Fruit fly (Drosophila melanogaster): Measurements from ENCODE around the gene bor.

The bor gene

DNA sequence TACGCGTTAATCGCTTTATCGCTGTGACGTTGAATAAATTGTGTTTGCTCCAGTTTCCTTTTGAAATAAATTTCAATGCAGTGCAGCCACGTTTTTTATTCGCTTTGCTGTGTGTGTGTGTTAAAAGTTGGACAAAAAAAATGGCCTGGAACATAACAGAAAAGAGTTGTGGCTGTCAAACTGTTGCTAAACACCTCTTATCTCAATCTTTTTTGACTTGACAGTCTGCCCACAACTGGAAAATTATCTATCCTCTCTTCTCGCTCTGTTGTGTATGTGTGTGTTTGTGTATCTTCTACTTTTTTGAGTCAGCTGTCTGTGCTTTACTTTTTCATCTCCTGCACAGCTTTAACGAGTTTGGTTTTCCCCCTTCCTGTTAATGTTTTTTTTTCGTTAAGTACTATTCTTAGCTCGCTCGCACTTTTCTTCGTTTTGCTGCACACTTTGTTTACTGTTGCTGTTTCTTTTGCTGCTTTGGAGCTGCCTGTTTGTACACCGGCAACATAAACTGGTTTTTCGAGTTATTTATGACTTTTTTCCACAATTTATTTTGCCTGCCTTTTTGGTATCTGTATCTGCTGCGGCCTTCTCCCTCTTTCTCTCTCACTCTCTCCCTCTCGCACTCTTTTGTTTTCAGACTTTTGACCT lies 17.2 kb upstream of the bor start:
- no peak for TF ChIP-seq noc (tag; optimal IDR thresholded peaks at IDR 0.05)

dm6 chr3R:16280003-16280998 lies 16.4 kb upstream of the bor start:
- TF ChIP-seq noc (tag; optimal IDR thresholded peaks at IDR 0.05) = peak; percentile 100

DNA sequence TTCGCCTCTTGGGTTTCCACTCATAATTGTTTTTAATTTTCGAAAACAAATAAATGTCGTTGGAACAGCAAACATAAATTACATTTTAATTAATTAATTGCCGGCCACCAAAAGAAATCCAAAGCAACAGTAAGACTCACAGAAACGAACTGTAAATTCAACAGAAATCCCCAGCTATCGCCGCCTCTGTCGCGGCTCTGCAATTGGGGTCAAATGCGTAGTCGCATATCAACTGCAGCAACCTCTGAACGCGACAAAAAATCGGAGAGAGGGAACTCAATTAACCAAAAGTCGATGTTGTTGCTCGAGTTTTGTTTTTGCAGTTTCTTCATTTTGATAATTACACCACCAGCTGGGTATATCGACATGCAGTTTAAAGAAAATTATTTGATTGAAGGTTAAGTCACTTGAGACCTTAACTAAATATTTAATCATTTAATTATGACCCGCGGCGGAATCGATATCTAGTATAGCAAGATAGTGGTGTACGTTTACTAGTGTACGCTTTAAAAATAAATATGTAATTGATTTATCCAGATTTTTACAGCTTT lies 15.5 kb upstream of the bor start:
- no peak for TF ChIP-seq noc (tag; optimal IDR thresholded peaks at IDR 0.05)

dm6 chr3R:16277543-16277942 lies 13.6 kb upstream of the bor start:
- no peak for TF ChIP-seq noc (tag; optimal IDR thresholded peaks at IDR 0.05)

dm6 chr3R:16276992-16277391 lies 13.1 kb upstream of the bor start:
- TF ChIP-seq noc (tag; optimal IDR thresholded peaks at IDR 0.05) = peak; percentile 27

dm6 chr3R:16275890-16276619 lies 12.1 kb upstream of the bor start:
- no peak for TF ChIP-seq noc (tag; optimal IDR thresholded peaks at IDR 0.05)

DNA sequence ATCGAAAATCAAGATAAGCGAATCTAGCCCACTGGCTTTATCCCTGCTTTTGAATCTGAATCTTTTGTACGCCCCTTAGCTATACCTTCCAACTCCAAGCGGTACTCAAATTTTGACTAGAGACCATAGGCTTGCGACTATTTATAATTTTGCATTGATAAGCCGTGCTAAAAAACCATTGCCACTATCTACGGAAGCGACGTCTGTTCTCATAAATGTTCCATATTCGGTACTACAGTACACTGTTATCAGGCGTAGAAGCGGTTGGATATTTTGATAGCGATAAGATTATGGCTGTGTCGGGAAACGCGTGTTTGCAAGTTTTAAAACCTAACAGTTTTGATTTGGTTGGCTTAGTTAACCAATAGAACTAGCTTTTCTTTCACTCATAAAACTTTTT lies 11.4 kb upstream of the bor start:
- peak; percentile 19 for TF ChIP-seq noc (tag; optimal IDR thresholded peaks at IDR 0.05)

DNA sequence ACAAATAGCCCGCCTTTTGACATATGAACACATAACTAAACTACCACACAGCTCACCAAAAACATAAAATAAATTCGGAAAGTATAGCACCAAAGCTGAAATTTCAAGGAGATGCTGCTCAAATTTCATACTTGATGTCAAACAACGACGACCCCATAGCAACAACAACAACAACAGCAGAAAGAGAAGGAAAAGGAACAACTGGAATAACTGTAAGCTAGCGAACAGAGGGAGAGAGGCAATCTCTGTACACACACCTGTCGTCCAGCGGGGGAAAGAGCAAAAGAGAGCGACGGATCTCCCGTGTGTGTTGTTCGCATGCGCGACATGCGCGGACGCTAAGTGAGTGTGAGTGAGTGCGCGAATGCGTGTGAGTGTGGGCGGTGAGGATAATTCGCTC lies 10.6 kb upstream of the bor start:
- no peak for TF ChIP-seq noc (tag; optimal IDR thresholded peaks at IDR 0.05)

DNA sequence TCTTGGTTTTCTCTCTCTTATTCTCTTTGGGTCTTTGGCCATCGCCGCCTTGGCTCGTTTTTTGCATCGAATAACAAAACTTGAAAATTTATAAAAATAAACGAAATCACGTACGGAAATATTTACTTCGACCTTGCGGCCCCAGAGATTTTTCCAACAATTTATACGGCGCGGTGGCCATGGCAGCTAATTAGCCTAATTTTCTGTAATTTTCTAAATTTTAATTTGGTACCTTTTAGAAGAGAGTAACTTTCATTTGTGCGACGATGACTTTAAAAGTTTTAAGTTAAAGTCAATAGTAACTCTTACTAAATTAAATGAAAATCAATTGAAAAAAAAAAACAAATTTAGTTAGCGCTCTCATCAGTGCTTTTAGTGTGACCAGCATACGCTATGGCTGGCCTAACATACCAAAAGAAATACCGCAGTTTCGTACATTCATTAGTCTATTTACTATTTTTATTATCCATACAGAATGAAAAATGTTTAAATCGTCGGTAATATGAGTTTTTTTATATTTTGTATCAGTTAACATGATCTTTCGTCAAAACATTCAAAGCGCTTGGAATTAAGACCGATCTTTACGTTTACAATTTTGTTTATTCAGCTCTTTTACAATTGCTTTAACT lies 9.7 kb upstream of the bor start:
- TF ChIP-seq noc (tag; optimal IDR thresholded peaks at IDR 0.05) = no peak

DNA sequence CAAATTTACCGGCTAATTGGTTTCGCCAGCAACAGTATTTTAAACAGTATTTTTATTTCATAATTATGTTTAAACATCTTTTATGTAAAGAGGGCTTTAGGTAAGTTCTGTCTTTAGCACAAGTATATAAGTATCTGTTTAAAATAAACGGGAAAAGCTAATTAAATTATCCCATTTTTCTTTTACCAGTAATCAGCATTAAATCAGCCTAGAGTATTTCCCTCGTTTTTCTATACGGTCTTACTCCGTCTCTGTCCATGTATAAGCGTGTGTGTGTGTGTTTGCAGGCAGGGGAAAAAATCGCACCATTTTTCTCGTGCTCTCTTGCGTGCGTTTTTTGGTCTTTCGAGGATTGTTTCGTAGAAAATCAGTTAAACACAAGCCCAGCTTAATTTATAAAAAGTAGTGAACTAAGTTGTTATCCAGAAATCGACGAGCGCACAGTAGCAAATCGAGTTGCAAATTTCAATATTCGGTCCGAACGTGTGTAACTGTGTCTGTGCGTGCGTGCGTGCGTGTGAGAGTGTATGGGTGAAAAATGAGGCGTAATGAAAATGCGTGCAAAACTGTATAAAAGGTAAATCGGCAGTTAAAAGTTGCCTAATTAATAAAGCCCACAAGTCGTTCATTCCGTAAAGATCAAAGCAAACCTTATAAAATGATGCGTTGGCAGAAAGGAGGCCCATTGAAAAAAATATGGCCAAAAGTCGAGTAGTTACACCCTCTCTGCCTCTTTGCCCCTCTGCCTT lies 9.0 kb upstream of the bor start:
- no peak for TF ChIP-seq noc (tag; optimal IDR thresholded peaks at IDR 0.05)

DNA sequence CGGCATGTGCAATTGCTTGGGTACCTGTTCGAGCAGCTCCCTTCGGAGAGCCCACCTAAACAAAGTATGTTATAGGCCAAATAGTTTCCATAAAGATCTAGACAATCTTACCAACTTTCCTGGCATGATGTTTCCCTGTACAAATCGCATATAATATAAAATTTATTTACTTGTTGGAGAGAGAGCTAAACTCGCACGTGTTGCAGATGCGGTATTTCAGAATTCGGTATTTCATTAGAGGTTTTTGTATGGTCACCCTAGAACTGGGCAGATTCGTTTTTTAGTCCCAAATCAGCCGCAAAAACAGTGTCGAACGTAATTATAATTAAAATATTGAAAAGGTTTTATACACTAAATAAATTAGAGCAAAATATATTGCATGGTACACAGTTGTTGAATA lies 8.3 kb upstream of the bor start, which contains the start of the genes Mat89Ba and gish:
Gene Mat89Ba (minus strand): TSS at position 231 of the 400 bp plus-strand sequence.
Gene gish (plus strand): TSS at position 268 of the 400 bp plus-strand sequence.
- TF ChIP-seq noc (tag; optimal IDR thresholded peaks at IDR 0.05) = no peak

DNA sequence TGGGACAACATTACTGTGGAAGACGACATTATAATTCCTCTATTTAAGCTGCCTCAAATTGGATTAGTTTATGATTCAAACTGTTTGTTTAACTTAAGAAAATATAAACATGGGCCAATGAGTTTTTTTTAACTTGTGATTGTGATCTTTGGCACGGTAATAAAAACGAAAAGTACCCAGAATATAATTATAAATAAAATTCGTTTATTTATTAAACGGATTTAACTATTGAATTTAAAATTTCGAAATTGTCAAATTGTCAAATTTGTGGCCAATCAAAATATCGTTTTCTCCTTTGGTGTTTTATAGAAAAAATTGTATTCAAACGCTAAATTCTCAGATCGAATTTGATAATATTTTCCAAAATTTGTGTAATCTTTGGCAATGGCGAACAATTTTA lies 2.8 kb upstream of the bor start, which contains the start of gene Mst89B:
Gene Mst89B (plus strand): TSS at position 301 of the 400 bp plus-strand sequence.
- TF ChIP-seq noc (tag; optimal IDR thresholded peaks at IDR 0.05) = no peak

DNA sequence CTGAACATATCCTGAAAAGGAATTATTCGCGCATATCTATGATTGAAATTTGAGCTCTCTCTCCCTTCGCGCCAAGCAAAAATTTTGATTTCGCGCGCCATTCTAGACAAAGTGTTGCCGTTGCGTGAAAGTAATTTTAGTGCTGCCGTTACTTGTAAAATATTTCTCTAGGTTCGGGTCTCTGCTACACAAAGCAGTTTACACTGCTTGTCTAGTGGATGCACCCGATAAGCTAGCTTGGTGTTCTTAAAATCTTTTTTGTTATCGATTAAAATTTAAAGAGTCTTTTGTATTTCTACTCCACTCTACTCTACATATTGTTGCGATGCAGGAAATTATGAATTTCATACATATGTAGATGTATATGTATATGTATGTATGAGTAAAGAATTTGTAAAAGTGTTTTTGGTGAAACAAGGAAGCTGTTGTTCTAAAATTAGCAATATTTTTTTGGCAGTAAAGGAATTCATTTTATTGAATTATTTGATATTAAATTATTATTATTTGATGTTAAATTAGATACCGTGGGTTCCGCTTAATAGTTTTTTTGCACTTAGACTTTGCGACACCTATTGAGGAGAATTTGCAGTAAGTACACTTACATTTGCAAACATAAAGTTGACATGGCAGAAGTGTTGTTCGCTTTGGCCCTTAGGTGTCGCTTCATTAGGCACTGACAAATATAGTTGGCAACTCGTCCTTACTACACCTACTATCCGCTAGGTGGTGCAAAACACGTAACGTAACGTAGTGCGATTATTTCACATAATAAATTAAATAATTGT lies 3.3 kb downstream of the bor start:
- no peak for TF ChIP-seq noc (tag; optimal IDR thresholded peaks at IDR 0.05)

dm6 chr3R:16257346-16257745 lies 6.6 kb downstream of the bor start:
- TF ChIP-seq noc (tag; optimal IDR thresholded peaks at IDR 0.05) = no peak
